Fruit fly (Drosophila melanogaster): ENCODE measurements around the gene CG5167.

CG5167 gene

DNA sequence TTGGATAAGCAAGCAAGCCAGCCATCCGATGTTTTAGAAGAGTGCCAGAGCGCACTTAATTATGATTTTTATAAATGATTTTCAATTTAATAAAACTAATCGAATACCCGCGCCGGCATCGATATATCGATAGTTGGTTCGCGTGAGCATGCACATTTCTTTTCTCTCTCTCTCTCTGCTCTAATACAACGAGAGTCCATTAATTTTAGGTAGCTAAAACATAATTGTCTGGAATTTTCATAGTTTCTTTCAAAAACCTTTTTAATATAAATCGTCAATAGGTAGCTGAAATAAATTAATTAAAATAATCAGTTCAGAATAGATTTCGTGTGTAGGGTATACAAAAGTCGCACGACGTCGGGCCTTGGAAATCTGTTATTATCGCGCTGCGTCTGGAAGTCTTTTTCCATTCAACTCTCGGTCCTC lies 42.6 kb downstream of the CG5167 start, which contains the start of gene CG18549 (continued):
- TF ChIP-seq HLH54F (GFP tag; optimal IDR thresholded peaks at IDR 0.05) (peak; percentile 99), insv (GFP tag; optimal IDR thresholded peaks at IDR 0.05) (peak; percentile 74 to 86), Atf3 (GFP tag; optimal IDR thresholded peaks at IDR 0.05) (peak; percentile 99), Blimp-1 (GFP tag; optimal IDR thresholded peaks at IDR 0.05) (peak; percentile 99), pb (GFP tag; optimal IDR thresholded peaks at IDR 0.05) (peak; percentile 98), CG4328 (GFP tag; optimal IDR thresholded peaks at IDR 0.05) (peak; percentile 99), CG15073 (GFP tag; optimal IDR thresholded peaks at IDR 0.05) (peak; percentile 94), btn (GFP tag; optimal IDR thresholded peaks at IDR 0.05) (peak; percentile 99), CG17328 (GFP tag; IDR thresholded peaks at IDR 0.05) (peak; percentile 100), lmd (GFP tag; IDR thresholded peaks at IDR 0.05) (peak; percentile 100), nerfin-1 (tag; optimal IDR thresholded peaks at IDR 0.05) (peak; percentile 100), Usf (GFP tag; optimal IDR thresholded peaks at IDR 0.05) (peak; percentile 98), CG12744 (GFP tag; optimal IDR thresholded peaks at IDR 0.05) (peak; percentile 99), CG16815 (GFP tag; optimal IDR thresholded peaks at IDR 0.05) (peak; percentile 99), CG6854 (GFP tag; optimal IDR thresholded peaks at IDR 0.05) (peak; percentile 100), NC2β (GFP tag; optimal IDR thresholded peaks at IDR 0.05) (peak; percentile 99), CG4424 (GFP tag; optimal IDR thresholded peaks at IDR 0.05) (peak; percentile 100), CG1792 (GFP tag; optimal IDR thresholded peaks at IDR 0.05) (peak; percentile 99), Mes4 (GFP tag; optimal IDR thresholded peaks at IDR 0.05) (peak; percentile 99), pan (optimal IDR thresholded peaks at IDR 0.05) (no peak), pan (GFP tag; optimal IDR thresholded peaks at IDR 0.05 in 1 of 2, IDR thresholded peaks at IDR 0.05 in 1 of 2) (peak in 1 of 2 experiments; percentile 100), tin (GFP tag; optimal IDR thresholded peaks at IDR 0.05) (peak; percentile 100), kni (GFP tag; optimal IDR thresholded peaks at IDR 0.05) (peak; percentile 99), Dip2 (GFP tag; IDR thresholded peaks at IDR 0.05) (peak; percentile 83), Ssrp (tag; optimal IDR thresholded peaks at IDR 0.05) (peak; percentile 100), tna (GFP tag; IDR thresholded peaks at IDR 0.05; ENCODE audit: partially characterized antibody) (peak; percentile 62), CG12942 (GFP tag; optimal IDR thresholded peaks at IDR 0.05) (peak; percentile 99), ato (GFP tag; IDR thresholded peaks at IDR 0.05; ENCODE audit: partially characterized antibody) (peak; percentile 71), CG8388 (GFP tag; optimal IDR thresholded peaks at IDR 0.05) (peak; percentile 100), CG1529 (GFP tag; optimal IDR thresholded peaks at IDR 0.05) (peak; percentile 100), CHES-1-like (GFP tag; optimal IDR thresholded peaks at IDR 0.05) (peak; percentile 99), Lhr (GFP tag; optimal IDR thresholded peaks at IDR 0.05) (peak; percentile 99), Stat92E (GFP tag; optimal IDR thresholded peaks at IDR 0.05) (peak in 1 of 3 experiments; percentile 100), CG33557 (GFP tag; optimal IDR thresholded peaks at IDR 0.05) (peak; percentile 100), E2f2 (GFP tag; IDR thresholded peaks at IDR 0.05) (peak; percentile 98), MBD-R2 (GFP tag; IDR thresholded peaks at IDR 0.05) (peak; percentile 100), CG9215 (GFP tag; IDR thresholded peaks at IDR 0.05) (peak; percentile 99), CG9609 (GFP tag; optimal IDR thresholded peaks at IDR 0.05) (peak; percentile 99), so (GFP tag; IDR thresholded peaks at IDR 0.05) (peak; percentile 100), zfh1 (GFP tag; IDR thresholded peaks at IDR 0.05) (peak; percentile 100), CG10654 (GFP tag; optimal IDR thresholded peaks at IDR 0.05) (peak; percentile 100), org-1 (GFP tag; optimal IDR thresholded peaks at IDR 0.05) (peak; percentile 99), CG3163 (GFP tag; optimal IDR thresholded peaks at IDR 0.05) (peak; percentile 92), Ptx1 (GFP tag; IDR thresholded peaks at IDR 0.05) (peak; percentile 100), Dref (GFP tag; IDR thresholded peaks at IDR 0.05) (peak; percentile 82), CG3281 (GFP tag; optimal IDR thresholded peaks at IDR 0.05) (peak; percentile 99), tgo (GFP tag; IDR thresholded peaks at IDR 0.05) (peak; percentile 100), CG11696 (GFP tag; IDR thresholded peaks at IDR 0.05) (peak; percentile 98), CG14965 (GFP tag; optimal IDR thresholded peaks at IDR 0.05; ENCODE audit: borderline replicate concordance) (peak; percentile 92), Atf-2 (GFP tag; optimal IDR thresholded peaks at IDR 0.05) (peak; percentile 99), crp (GFP tag; optimal IDR thresholded peaks at IDR 0.05) (peak; percentile 44 to 81)

Data from whole organism, embryonic.